Fruit fly (Drosophila melanogaster) S2 (cell line): ENCODE results near the gene Wbp2.

Source experiments
- CG8478 ChIP-seq: fragments of >200 bp; optimal IDR thresholded peaks from 2 replicates; lab custom pipeline; 2018
- CTCF ChIP-seq, 2 experiments: fragments of >200 bp; optimal IDR thresholded peaks; 2 replicates each; lab custom pipeline; 2018

dm6 chr3L:12828532-12828931 is 21.4 kb upstream of the Wbp2 start:
- no peak for TF ChIP-seq CTCF (optimal IDR thresholded peaks at IDR 0.05; lab: Kevin White, UChicago)
- no peak for TF ChIP-seq CG8478
